Fruit fly (Drosophila melanogaster) whole organism, embryonic: Measurements from ENCODE around the gene Gr2a.

Experiments used
- Antp ChIP-seq: fragments of 200-800 bp; sonication (Bioruptor generic); optimal IDR thresholded peaks from 3 replicates; lab custom pipeline; 2016; ENCODE audit warnings: missing biosample characterization, missing genetic modification characterization
- CG10959 ChIP-seq: fragments of 200-800 bp; sonication (Bioruptor generic); IDR thresholded peaks from 2 replicates; pipeline ENCODE4 v1.3.6; 2022; ENCODE audit warnings: missing biosample characterization, missing genetic modification characterization
- CG12155 ChIP-seq: fragments of 200-800 bp; sonication (Bioruptor generic); optimal IDR thresholded peaks from 3 replicates; lab custom pipeline; 2016; ENCODE audit warnings: missing biosample characterization, missing genetic modification characterization
- CG12236 ChIP-seq: fragments of 200-800 bp; sonication (Bioruptor generic); optimal IDR thresholded peaks from 2 replicates; lab custom pipeline; 2016; ENCODE audit warnings: missing biosample characterization, missing genetic modification characterization
- CG13624 ChIP-seq: fragments of 200-800 bp; sonication (Bioruptor generic); optimal IDR thresholded peaks from 2 replicates; lab custom pipeline; 2016; ENCODE audit warnings: missing biosample characterization, missing genetic modification characterization
- CG16813 ChIP-seq: fragments of 200-800 bp; sonication (Bioruptor generic); IDR thresholded peaks from 3 replicates; pipeline ENCODE4 v1.3.6; 2022; ENCODE audit warnings: missing biosample characterization, missing genetic modification characterization; ENCODE audit not compliant: partially characterized antibody
- CG17359 ChIP-seq: fragments of 200-800 bp; sonication (Bioruptor generic); optimal IDR thresholded peaks from 3 replicates; lab custom pipeline; 2018; ENCODE audit warnings: missing biosample characterization, mild to moderate bottlenecking, missing genetic modification characterization, moderate library complexity
- CG17912 ChIP-seq: fragments of 200-800 bp; sonication (Bioruptor generic); optimal IDR thresholded peaks from 2 replicates; lab custom pipeline; 2018; ENCODE audit warnings: missing biosample characterization, mild to moderate bottlenecking, missing genetic modification characterization
- CG2116 ChIP-seq: fragments of 200-800 bp; sonication (Bioruptor generic); optimal IDR thresholded peaks from 3 replicates; lab custom pipeline; 2018; ENCODE audit warnings: missing biosample characterization, mild to moderate bottlenecking, missing genetic modification characterization
- CG31224 ChIP-seq: fragments of 200-800 bp; sonication (Bioruptor generic); IDR thresholded peaks from 2 replicates; pipeline ENCODE4 v1.3.6; 2022; ENCODE audit warnings: missing biosample characterization, missing genetic modification characterization
- CG34376 ChIP-seq: fragments of 200-800 bp; sonication (Bioruptor generic); optimal IDR thresholded peaks from 2 replicates; lab custom pipeline; 2018; ENCODE audit warnings: missing biosample characterization, mild to moderate bottlenecking, missing genetic modification characterization
- CG3995 ChIP-seq: fragments of 200-800 bp; sonication (Bioruptor generic); optimal IDR thresholded peaks from 3 replicates; lab custom pipeline; 2016; ENCODE audit warnings: missing biosample characterization, missing genetic modification characterization
- CG42726 ChIP-seq: fragments of 200-800 bp; sonication (Bioruptor generic); IDR thresholded peaks from 2 replicates; pipeline ENCODE4 v1.3.6; 2022; ENCODE audit warnings: missing biosample characterization, missing genetic modification characterization; ENCODE audit not compliant: partially characterized antibody
- CG4820 ChIP-seq: fragments of 200-800 bp; sonication (Bioruptor generic); optimal IDR thresholded peaks from 3 replicates; lab custom pipeline; 2016; ENCODE audit warnings: missing biosample characterization, missing genetic modification characterization
- CG6175 ChIP-seq: fragments of 200-800 bp; sonication (Bioruptor generic); IDR thresholded peaks from 3 replicates; pipeline ENCODE4 v1.3.6; 2022; ENCODE audit warnings: missing biosample characterization, missing genetic modification characterization
- CG7786 ChIP-seq: fragments of 200-800 bp; sonication (Bioruptor generic); optimal IDR thresholded peaks from 2 replicates; lab custom pipeline; 2016; ENCODE audit warnings: missing biosample characterization, missing genetic modification characterization
- CoRest ChIP-seq: fragments of 200-800 bp; sonication (Bioruptor generic); optimal IDR thresholded peaks from 3 replicates; lab custom pipeline; 2018; ENCODE audit warnings: missing biosample characterization, mild to moderate bottlenecking, missing genetic modification characterization, moderate library complexity
- Dll ChIP-seq: fragments of 200-800 bp; sonication (Bioruptor generic); IDR thresholded peaks from 4 replicates; pipeline ENCODE4 v1.3.6; 2022; ENCODE audit warnings: missing biosample characterization, missing genetic modification characterization; ENCODE audit not compliant: partially characterized antibody
- Dref ChIP-seq: fragments of 200-800 bp; sonication (Bioruptor generic); IDR thresholded peaks from 2 replicates; pipeline ENCODE4 v1.3.6; 2022; ENCODE audit warnings: missing biosample characterization, missing genetic modification characterization
- E2f1 ChIP-seq: fragments of 200-800 bp; sonication (Bioruptor generic); IDR thresholded peaks from 2 replicates; pipeline ENCODE4 v1.3.6; 2022; ENCODE audit warnings: missing biosample characterization, missing genetic modification characterization
- Fer1 ChIP-seq: fragments of 200-800 bp; sonication (Bioruptor generic); optimal IDR thresholded peaks from 2 replicates; lab custom pipeline; 2017; ENCODE audit warnings: missing biosample characterization, mild to moderate bottlenecking, missing genetic modification characterization
- HLH4C ChIP-seq: fragments of 200-800 bp; sonication (Bioruptor generic); IDR thresholded peaks from 3 replicates; pipeline ENCODE4 v1.3.6; 2022; ENCODE audit warnings: missing biosample characterization, missing genetic modification characterization; ENCODE audit not compliant: partially characterized antibody
- HmgZ ChIP-seq: fragments of 200-800 bp; sonication (Bioruptor generic); optimal IDR thresholded peaks from 2 replicates; lab custom pipeline; 2018; ENCODE audit warnings: missing biosample characterization, mild to moderate bottlenecking, missing genetic modification characterization
- Lim3 ChIP-seq: fragments of 200-800 bp; sonication (Bioruptor generic); IDR thresholded peaks from 2 replicates; pipeline ENCODE4 v1.3.6; 2022; ENCODE audit warnings: missing biosample characterization, missing genetic modification characterization
- MBD-R2 ChIP-seq: fragments of 200-800 bp; sonication (Bioruptor generic); IDR thresholded peaks from 2 replicates; pipeline ENCODE4 v1.3.6; 2022; ENCODE audit warnings: missing biosample characterization, missing genetic modification characterization
- Med ChIP-seq: fragments of 200-800 bp; sonication (Bioruptor generic); peaks from one replicate; lab custom pipeline; 2016; ENCODE audit warnings: missing biosample characterization, missing genetic modification characterization, mild to moderate bottlenecking, inconsistent platforms, moderate library complexity
- Mrtf ChIP-seq: fragments of 200-800 bp; sonication (Bioruptor generic); IDR thresholded peaks from 3 replicates; pipeline ENCODE4 v1.3.6; 2022; ENCODE audit warnings: missing biosample characterization, missing genetic modification characterization
- Myb ChIP-seq: fragments of 200-800 bp; sonication (Bioruptor generic); optimal IDR thresholded peaks from 2 replicates; lab custom pipeline; 2016; ENCODE audit warnings: missing biosample characterization, missing genetic modification characterization
- Opbp ChIP-seq: fragments of 200-800 bp; sonication (Bioruptor generic); IDR thresholded peaks from 3 replicates; pipeline ENCODE4 v1.3.6; 2022; ENCODE audit warnings: missing biosample characterization, missing genetic modification characterization; ENCODE audit not compliant: partially characterized antibody
- Rfx ChIP-seq: fragments of 200-800 bp; sonication (Bioruptor generic); IDR thresholded peaks from 2 replicates; pipeline ENCODE4 v1.3.6; 2022; ENCODE audit warnings: missing biosample characterization, missing genetic modification characterization
- Scr ChIP-seq: fragments of 200-800 bp; sonication (Bioruptor generic); IDR thresholded peaks from 2 replicates; pipeline ENCODE4 v1.3.6; 2022; ENCODE audit warnings: missing biosample characterization, missing genetic modification characterization; ENCODE audit not compliant: partially characterized antibody
- Xbp1 ChIP-seq: fragments of 200-800 bp; sonication (Bioruptor generic); optimal IDR thresholded peaks from 3 replicates; lab custom pipeline; 2016; ENCODE audit warnings: missing biosample characterization, mild to moderate bottlenecking, missing genetic modification characterization
- az2 ChIP-seq: fragments of 200-800 bp; sonication (Bioruptor generic); optimal IDR thresholded peaks from 3 replicates; lab custom pipeline; 2016; ENCODE audit warnings: missing biosample characterization, missing genetic modification characterization
- caup ChIP-seq: fragments of 200-800 bp; sonication (Bioruptor generic); optimal IDR thresholded peaks from 3 replicates; lab custom pipeline; 2017; ENCODE audit warnings: missing biosample characterization, mild to moderate bottlenecking, missing genetic modification characterization, moderate library complexity; ENCODE audit not compliant: severe bottlenecking
- dpn ChIP-seq, 2 experiments: fragments of 200-800 bp; sonication (Bioruptor generic); optimal IDR thresholded peaks; 3 replicates each; lab custom pipeline; 2016; ENCODE audit warnings: missing biosample characterization in 2 of 2, missing genetic modification characterization in 2 of 2
- ewg ChIP-seq: fragments of 200-800 bp; sonication (Bioruptor generic); optimal IDR thresholded peaks from 3 replicates; lab custom pipeline; 2017; ENCODE audit warnings: mild to moderate bottlenecking, missing biosample characterization, missing genetic modification reagents, missing genetic modification characterization
- fu2 ChIP-seq: fragments of 200-800 bp; sonication (Bioruptor generic); optimal IDR thresholded peaks from 2 replicates; lab custom pipeline; 2016; ENCODE audit warnings: missing biosample characterization, missing genetic modification characterization
- gfzf ChIP-seq: fragments of 200-800 bp; sonication (Bioruptor generic); optimal IDR thresholded peaks from 2 replicates; lab custom pipeline; 2016; ENCODE audit warnings: missing biosample characterization, mild to moderate bottlenecking, missing genetic modification characterization, moderate library complexity
- her ChIP-seq: fragments of 200-800 bp; sonication (Bioruptor generic); optimal IDR thresholded peaks from 2 replicates; lab custom pipeline; 2016; ENCODE audit warnings: missing biosample characterization, missing genetic modification characterization
- kah ChIP-seq: fragments of 200-800 bp; sonication (Bioruptor generic); optimal IDR thresholded peaks from 2 replicates; lab custom pipeline; 2018; ENCODE audit warnings: missing biosample characterization, mild to moderate bottlenecking, missing genetic modification characterization
- ken ChIP-seq: fragments of 200-800 bp; sonication (Bioruptor generic); IDR thresholded peaks from 3 replicates; pipeline ENCODE4 v1.3.6; 2022; ENCODE audit warnings: missing biosample characterization, missing genetic modification characterization
- knrl ChIP-seq: fragments of 200-800 bp; sonication (Bioruptor generic); IDR thresholded peaks from 3 replicates; pipeline ENCODE4 v1.3.6; 2022; ENCODE audit warnings: missing biosample characterization, missing genetic modification characterization; ENCODE audit not compliant: partially characterized antibody
- lbe ChIP-seq: fragments of 200-800 bp; sonication (Bioruptor generic); optimal IDR thresholded peaks from 2 replicates; lab custom pipeline; 2016; ENCODE audit warnings: missing biosample characterization, mild to moderate bottlenecking, missing genetic modification characterization
- pzg ChIP-seq: fragments of 200-800 bp; sonication (Bioruptor generic); optimal IDR thresholded peaks from 3 replicates; lab custom pipeline; 2018; ENCODE audit warnings: missing biosample characterization, mild to moderate bottlenecking, missing genetic modification characterization, moderate library complexity
- repo ChIP-seq: fragments of 200-800 bp; sonication (Bioruptor generic); optimal IDR thresholded peaks from 2 replicates; lab custom pipeline; 2016; ENCODE audit warnings: missing biosample characterization, missing genetic modification characterization
- sr ChIP-seq: fragments of 200-800 bp; sonication (Bioruptor generic); IDR thresholded peaks from 3 replicates; pipeline ENCODE4 v1.3.6; 2022; ENCODE audit warnings: missing biosample characterization, missing genetic modification characterization
- stwl ChIP-seq: fragments of 200-800 bp; sonication (Bioruptor generic); optimal IDR thresholded peaks from 3 replicates; lab custom pipeline; 2018; ENCODE audit warnings: missing biosample characterization, mild to moderate bottlenecking, missing genetic modification characterization, moderate library complexity
- tap ChIP-seq: fragments of 200-800 bp; optimal IDR thresholded peaks from 3 replicates; lab custom pipeline; 2019; ENCODE audit warnings: missing biosample characterization, mild to moderate bottlenecking, missing genetic modification characterization, moderate library complexity
- trem ChIP-seq: fragments of 200-800 bp; optimal IDR thresholded peaks from 3 replicates; lab custom pipeline; 2019; ENCODE audit warnings: missing biosample characterization, mild to moderate bottlenecking, missing genetic modification characterization, moderate library complexity
- zen2 ChIP-seq: fragments of 200-800 bp; sonication (Bioruptor generic); IDR thresholded peaks from 3 replicates; pipeline ENCODE4 v1.3.6; 2022; ENCODE audit warnings: missing biosample characterization, missing genetic modification characterization; ENCODE audit not compliant: partially characterized antibody

The Gr2a gene

DNA sequence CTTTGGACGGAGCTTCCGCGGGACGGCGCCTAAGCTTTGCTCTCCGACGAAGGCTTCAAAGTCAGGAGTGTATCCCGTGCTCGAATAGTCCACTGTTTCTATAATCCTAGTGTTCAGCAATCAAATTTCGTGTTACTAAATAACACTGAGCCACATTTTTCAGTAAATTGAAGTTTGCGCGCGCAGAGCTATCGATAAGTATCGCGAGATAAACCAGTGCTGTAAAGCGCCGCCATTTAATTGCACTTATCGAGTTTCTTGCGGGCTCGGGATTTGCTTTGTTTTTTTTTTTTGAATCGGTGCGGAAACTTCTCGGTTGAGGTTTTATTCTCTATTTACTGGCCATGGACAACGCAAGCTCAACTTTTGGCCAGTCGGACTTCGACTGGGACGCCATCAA lies 24.6 kb downstream of the Gr2a start, which contains the start of the genes Rab27 and mei-38 (continued):
- TF ChIP-seq CG42726 (GFP tag; lab: Robert Waterston, UW): peak; percentile 72
- peak; percentile 57 for TF ChIP-seq gfzf (GFP tag; lab: Kevin White, UChicago)
- no peak for TF ChIP-seq az2 (GFP tag; lab: Kevin White, UChicago)
- peak; percentile 40 to 56 for TF ChIP-seq dpn (GFP tag; optimal IDR thresholded peaks at IDR 0.05; lab: Kevin White, UChicago)
- peak; percentile 67 for TF ChIP-seq MBD-R2 (GFP tag; lab: Robert Waterston, UW)
- TF ChIP-seq CG4820 (GFP tag; lab: Kevin White, UChicago): peak; percentile 12
- TF ChIP-seq her: peak; percentile 54
- peak; percentile 33 for TF ChIP-seq HmgZ (tag; lab: Kevin White, UChicago)
- peak; percentile 33 for TF ChIP-seq trem (tag; lab: Kevin White, UChicago)
- peak; percentile 71; the same call in 3 of the 4 replicates for TF ChIP-seq Dll (GFP tag; lab: Robert Waterston, UW)
- TF ChIP-seq CG12155 (GFP tag; lab: Kevin White, UChicago): peak; percentile 17
- TF ChIP-seq CoRest (tag; lab: Kevin White, UChicago): peak; percentile 8
- peak; percentile 73 for TF ChIP-seq CG16813 (GFP tag; lab: Robert Waterston, UW)
- TF ChIP-seq CG3995 (GFP tag; lab: Kevin White, UChicago): no peak
- no peak for TF ChIP-seq CG34376 (GFP tag; lab: Kevin White, UChicago)
- no peak for TF ChIP-seq CG6175 (GFP tag; lab: Robert Waterston, UW)
- TF ChIP-seq Rfx (GFP tag; lab: Robert Waterston, UW): peak; percentile 64
- peak; percentile 39 for TF ChIP-seq CG13624
- no peak for TF ChIP-seq kah (GFP tag; lab: Kevin White, UChicago)
- peak; percentile 23 for TF ChIP-seq stwl (tag; lab: Kevin White, UChicago)
- TF ChIP-seq pzg (GFP tag; lab: Kevin White, UChicago): peak; percentile 70
- TF ChIP-seq CG2116 (GFP tag; lab: Kevin White, UChicago): peak; percentile 69
- TF ChIP-seq CG31224 (GFP tag; lab: Robert Waterston, UW): no peak
- TF ChIP-seq E2f1 (GFP tag; lab: Robert Waterston, UW): peak; percentile 27; the same call in 1 of the 2 replicates
- TF ChIP-seq repo: peak; percentile 5
- peak; percentile 68 for TF ChIP-seq ewg (GFP tag; lab: Kevin White, UChicago)
- TF ChIP-seq Myb: peak; percentile 75
- TF ChIP-seq CG17359: no peak
- no peak for TF ChIP-seq CG17912 (GFP tag; lab: Kevin White, UChicago)
- TF ChIP-seq CG12236 (GFP tag; lab: Kevin White, UChicago): no peak
- no peak for TF ChIP-seq tap (tag; lab: Kevin White, UChicago)
- TF ChIP-seq CG7786 (GFP tag; lab: Kevin White, UChicago): peak; percentile 36
- no peak for TF ChIP-seq CG10959 (GFP tag; lab: Robert Waterston, UW)
- TF ChIP-seq knrl (GFP tag; lab: Robert Waterston, UW): peak; percentile 60; the same call in 2 of the 3 replicates
- TF ChIP-seq Mrtf (GFP tag; lab: Robert Waterston, UW): no peak
- peak; percentile 78 for TF ChIP-seq Opbp (GFP tag; lab: Robert Waterston, UW)
- TF ChIP-seq Dref: peak; percentile 88
- TF ChIP-seq caup (GFP tag; lab: Kevin White, UChicago): peak; percentile 22
- peak; percentile 4 for TF ChIP-seq lbe (GFP tag; lab: Kevin White, UChicago)
- TF ChIP-seq fu2 (GFP tag; lab: Kevin White, UChicago): peak; percentile 3
- peak; percentile 57; the same call in 1 of the 3 replicates for TF ChIP-seq zen2 (GFP tag; lab: Robert Waterston, UW)
- TF ChIP-seq sr (GFP tag; lab: Robert Waterston, UW): no peak
- peak; percentile 76 for TF ChIP-seq Med (GFP tag; lab: Kevin White, UChicago)
- no peak for TF ChIP-seq Lim3
- TF ChIP-seq Antp: peak; percentile 32
- 0 out of 3 replicates have a peak, but pooled peaks have one; percentile 48 for TF ChIP-seq ken
- peak; percentile 74 for TF ChIP-seq Scr
- peak; percentile 9 for TF ChIP-seq Fer1 (GFP tag; lab: Kevin White, UChicago)
- TF ChIP-seq HLH4C (GFP tag; lab: Robert Waterston, UW): peak; percentile 62; the same call in 2 of the 3 replicates
- peak; percentile 20 for TF ChIP-seq Xbp1 (GFP tag; lab: Kevin White, UChicago)
